Worm (Caenorhabditis elegans) whole organism, L2 larva: Measurements from ENCODE around the gene crn-4.

Source experiments
- ama-1 ChIP-seq: fragments of 150-350 bp; optimal IDR thresholded peaks from 2 replicates; lab custom pipeline; 2018; ENCODE audit warnings: inconsistent platforms
- elt-1 ChIP-seq: fragments of 150-350 bp; optimal IDR thresholded peaks from 2 replicates; lab custom pipeline; 2014; ENCODE audit warnings: missing biosample characterization, missing genetic modification characterization
- lin-13 ChIP-seq: fragments of 150-350 bp; optimal IDR thresholded peaks from 2 replicates; lab custom pipeline; 2014; ENCODE audit warnings: missing biosample characterization, missing genetic modification reagents, missing genetic modification characterization
- nhr-11 ChIP-seq: fragments of 150-350 bp; optimal IDR thresholded peaks from 2 replicates; lab custom pipeline; 2014; ENCODE audit warnings: missing biosample characterization, missing genetic modification characterization
- nhr-77 ChIP-seq: fragments of 150-350 bp; optimal IDR thresholded peaks from 2 replicates; lab custom pipeline; 2014; ENCODE audit warnings: missing biosample characterization, missing genetic modification characterization
- snpc-4 ChIP-seq: fragments of 150-350 bp; optimal IDR thresholded peaks from 2 replicates; lab custom pipeline; 2014; ENCODE audit warnings: missing biosample characterization, missing genetic modification characterization
- unc-39 ChIP-seq: fragments of 150-350 bp; optimal IDR thresholded peaks from 2 replicates; lab custom pipeline; 2014; ENCODE audit warnings: missing biosample characterization, missing genetic modification characterization
- ztf-11 ChIP-seq: sonication (generic microtip); optimal IDR thresholded peaks from 2 replicates; lab custom pipeline; 2017; ENCODE audit warnings: missing biosample characterization, missing genetic modification characterization
- ztf-4 ChIP-seq: fragments of 150-350 bp; optimal IDR thresholded peaks from 2 replicates; lab custom pipeline; 2014; ENCODE audit warnings: missing biosample characterization, missing genetic modification characterization

DNA sequence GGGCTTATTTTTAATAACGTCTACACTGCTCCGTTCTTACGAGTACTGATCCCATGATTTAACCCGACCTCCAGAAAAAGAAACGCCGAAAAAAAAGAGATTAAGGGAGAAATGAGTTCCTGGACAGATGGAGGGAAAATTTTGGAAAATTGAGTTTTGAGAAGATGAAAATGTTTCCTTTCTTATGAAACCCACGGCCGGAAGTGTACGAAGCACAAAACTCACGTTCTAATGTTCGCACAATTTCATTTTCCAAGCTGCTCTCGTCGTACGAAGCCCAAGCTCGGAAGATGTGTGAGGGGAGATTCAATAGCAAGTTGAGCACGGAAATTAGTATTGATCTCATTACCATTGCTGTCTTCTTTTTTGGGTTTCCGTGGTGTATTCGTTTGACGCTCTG lies 13.5 kb upstream of the crn-4 start:
- TF ChIP-seq ama-1 (lab: Kevin White, UChicago), result no peak
- no peak for TF ChIP-seq nhr-11 (tag; lab: Kevin White, UChicago)
- TF ChIP-seq elt-1 (tag; lab: Kevin White, UChicago), result no peak
- TF ChIP-seq snpc-4 (tag; lab: Kevin White, UChicago), result no peak
- no peak for TF ChIP-seq nhr-77
- TF ChIP-seq unc-39 (tag; lab: Kevin White, UChicago), result no peak
- TF ChIP-seq lin-13 (GFP tag; lab: Kevin White, UChicago), result no peak
- no peak for TF ChIP-seq ztf-4 (tag; lab: Kevin White, UChicago)
- TF ChIP-seq ztf-11 (tag; lab: Kevin White, UChicago), result no peak
